Worm (Caenorhabditis elegans): Measurements from ENCODE around the gene srx-62.

- TF ChIP-seq R02D3.7 (tag; optimal IDR thresholded peaks at IDR 0.05), result no peak
- no peak for TF ChIP-seq nhr-76 (tag; optimal IDR thresholded peaks at IDR 0.05)
- TF ChIP-seq fkh-10 (GFP tag; optimal IDR thresholded peaks at IDR 0.05), result no peak
- no peak for TF ChIP-seq ZK546.5 (tag; optimal IDR thresholded peaks at IDR 0.05)
- no peak for TF ChIP-seq mdl-1 (tag; optimal IDR thresholded peaks at IDR 0.05)
- no peak for TF ChIP-seq ztf-11 (tag; optimal IDR thresholded peaks at IDR 0.05)
- TF ChIP-seq unc-62 (GFP tag; optimal IDR thresholded peaks at IDR 0.05), result no peak
- no peak for TF ChIP-seq lin-15B (tag; optimal IDR thresholded peaks at IDR 0.05)
- TF ChIP-seq ceh-9 (tag; optimal IDR thresholded peaks at IDR 0.05), result no peak
Observed at ce11 chrV:3953739-3954138, 42.0 kb downstream of the srx-62 start, which contains the start of gene str-247.
